Worm (Caenorhabditis elegans): ENCODE results near the gene git-1.

git-1 gene

ce11 chrX:10528993-10529392 is 4.3 kb downstream of the git-1 start, which contains the start of the genes F14F3.5 and slcf-1 (continued):
- TF ChIP-seq set-16 (GFP tag; IDR thresholded peaks at IDR 0.05) (no peak), nhr-41 (GFP tag; IDR thresholded peaks at IDR 0.05) (no peak), Y5F2A.4 (GFP tag; optimal IDR thresholded peaks at IDR 0.05) (no peak), rbr-2 (tag; optimal IDR thresholded peaks at IDR 0.05) (no peak), nhr-10 (tag; optimal IDR thresholded peaks at IDR 0.05) (no peak), cey-2 (tag; optimal IDR thresholded peaks at IDR 0.05; ENCODE audit: borderline replicate concordance, insufficient read depth) (no peak), ZK546.5 (tag; optimal IDR thresholded peaks at IDR 0.05) (no peak), gei-8 (GFP tag; optimal IDR thresholded peaks at IDR 0.05) (no peak), ceh-20 (GFP tag; IDR thresholded peaks at IDR 0.05) (no peak), hlh-11 (tag; optimal IDR thresholded peaks at IDR 0.05) (peak; percentile 40), zip-2 (tag; optimal IDR thresholded peaks at IDR 0.05) (no peak), nhr-25 (tag; optimal IDR thresholded peaks at IDR 0.05; ENCODE audit: borderline replicate concordance, insufficient read depth) (no peak), mep-1 (tag; optimal IDR thresholded peaks at IDR 0.05) (no peak), aha-1 (tag) (no peak), daf-8 (GFP tag; IDR thresholded peaks at IDR 0.05) (no peak), tra-1 (GFP tag; IDR thresholded peaks at IDR 0.05) (0 out of 2 replicates have a peak, but pooled peaks have one; percentile 11), dve-1 (tag; optimal IDR thresholded peaks at IDR 0.05; ENCODE audit: insufficient read depth) (peak; percentile 51), fos-1 (tag; optimal IDR thresholded peaks at IDR 0.05) (no peak), mxl-2 (GFP tag; conservative IDR thresholded peaks at IDR 0.05) (no peak), lin-29 (GFP tag; IDR thresholded peaks at IDR 0.05) (no peak), mes-2 (tag; optimal IDR thresholded peaks at IDR 0.05; ENCODE audit: poor library complexity, severe bottlenecking) (no peak), unc-39 (tag; optimal IDR thresholded peaks at IDR 0.05) (no peak), nhr-237 (tag; optimal IDR thresholded peaks at IDR 0.05) (no peak), ZK337.2 (GFP tag; IDR thresholded peaks at IDR 0.05) (no peak), F26F4.8 (GFP tag; conservative IDR thresholded peaks at IDR 0.05) (no peak), mdt-29 (GFP tag; IDR thresholded peaks at IDR 0.05) (no peak), madf-5 (GFP tag; IDR thresholded peaks at IDR 0.05) (no peak), sdz-12 (GFP tag; optimal IDR thresholded peaks at IDR 0.05) (no peak)

- TF ChIP-seq madf-5 (GFP tag; IDR thresholded peaks at IDR 0.05): no peak
- no peak for TF ChIP-seq lin-38 (GFP tag; IDR thresholded peaks at IDR 0.05)
- no peak for TF ChIP-seq spr-1 (tag; optimal IDR thresholded peaks at IDR 0.05)
- peak in 1 of 2 experiments; percentile 3 for TF ChIP-seq mdl-1 (tag; optimal IDR thresholded peaks at IDR 0.05)
- TF ChIP-seq dmd-8 (GFP tag; IDR thresholded peaks at IDR 0.05): no peak
- TF ChIP-seq F44E2.7 (GFP tag; IDR thresholded peaks at IDR 0.05): no peak
- TF ChIP-seq attf-4 (tag; optimal IDR thresholded peaks at IDR 0.05): no peak
- no peak for TF ChIP-seq nhr-25 (tag; optimal IDR thresholded peaks at IDR 0.05; ENCODE audit: borderline replicate concordance, insufficient read depth)
- no peak for TF ChIP-seq ZK337.2 (GFP tag; IDR thresholded peaks at IDR 0.05)
- TF ChIP-seq unc-62 (GFP tag; optimal IDR thresholded peaks at IDR 0.05 in 1 of 2): peak in 1 of 2 experiments; percentile 91
- no peak for TF ChIP-seq unc-62 (tag; optimal IDR thresholded peaks at IDR 0.05)
- 0 out of 2 replicates have a peak, but pooled peaks have one; percentile 34 for TF ChIP-seq php-3 (GFP tag; IDR thresholded peaks at IDR 0.05)
- TF ChIP-seq mep-1 (tag; optimal IDR thresholded peaks at IDR 0.05): peak; percentile 24
- TF ChIP-seq hlh-30 (tag; optimal IDR thresholded peaks at IDR 0.05; ENCODE audit: insufficient read depth): peak; percentile 23
- no peak for TF ChIP-seq zip-2 (tag; optimal IDR thresholded peaks at IDR 0.05)
- no peak for TF ChIP-seq nhr-42 (GFP tag; IDR thresholded peaks at IDR 0.05)
- TF ChIP-seq egl-43 (GFP tag; IDR thresholded peaks at IDR 0.05): no peak
- TF ChIP-seq hlh-11 (tag; optimal IDR thresholded peaks at IDR 0.05): peak; percentile 50
- TF ChIP-seq nhr-48 (tag; optimal IDR thresholded peaks at IDR 0.05): peak; percentile 56
- TF ChIP-seq ama-1 (optimal IDR thresholded peaks at IDR 0.05): no peak
- peak; percentile 57 for TF ChIP-seq dve-1 (tag; optimal IDR thresholded peaks at IDR 0.05; ENCODE audit: insufficient read depth)
- TF ChIP-seq mxl-2 (GFP tag; conservative IDR thresholded peaks at IDR 0.05): no peak
- TF ChIP-seq dmd-6 (GFP tag; IDR thresholded peaks at IDR 0.05): peak; percentile 52; the same call in 1 of the 2 replicates
- no peak for TF ChIP-seq ctbp-1 (GFP tag; IDR thresholded peaks at IDR 0.05)
- no peak for TF ChIP-seq lsy-2 (tag; optimal IDR thresholded peaks at IDR 0.05)
- no peak for TF ChIP-seq daf-16 (GFP tag; optimal IDR thresholded peaks at IDR 0.05)
- peak; percentile 63 for TF ChIP-seq daf-16 (tag; optimal IDR thresholded peaks at IDR 0.05)
- TF ChIP-seq dmd-9 (GFP tag; IDR thresholded peaks at IDR 0.05): no peak
- no peak for TF ChIP-seq lir-3 (tag; optimal IDR thresholded peaks at IDR 0.05)
Measured at ce11 chrX:10532180-10532833, 7.6 kb downstream of the git-1 start.

Measured in whole organism, L4 larva.